Worm (Caenorhabditis elegans) whole organism, early embryonic: ENCODE measurements around the gene C53A3.3.

ENCODE experiments used
- F13C5.2 ChIP-seq: sonication (generic microtip); optimal IDR thresholded peaks from 2 replicates; lab custom pipeline; 2017; ENCODE audit warnings: mild to moderate bottlenecking, missing genetic modification characterization, inconsistent platforms, missing compliant biosample characterization
- ama-1 ChIP-seq: fragments of 150-350 bp; optimal IDR thresholded peaks from 2 replicates; lab custom pipeline; 2014
- ceh-36 ChIP-seq: sonication (generic microtip); optimal IDR thresholded peaks from 2 replicates; lab custom pipeline; 2016; ENCODE audit warnings: missing genetic modification characterization, inconsistent platforms, missing compliant biosample characterization
- ets-7 ChIP-seq: sonication (generic microtip); optimal IDR thresholded peaks from 2 replicates; lab custom pipeline; 2016; ENCODE audit warnings: missing genotype, missing genetic modification characterization, missing compliant biosample characterization
- flt-1 ChIP-seq: fragments of 200-800 bp; sonication (Bioruptor generic); IDR thresholded peaks from 2 replicates; pipeline ENCODE4 v1.3.6; 2022; ENCODE audit warnings: missing genetic modification characterization, missing compliant biosample characterization
- hmbx-1 ChIP-seq: sonication (generic microtip); optimal IDR thresholded peaks from 2 replicates; lab custom pipeline; 2016; ENCODE audit warnings: mild to moderate bottlenecking, missing genetic modification characterization, missing compliant biosample characterization
- hmg-4 ChIP-seq: fragments of 200-800 bp; sonication (Bioruptor generic); optimal IDR thresholded peaks from 2 replicates; lab custom pipeline; 2018; ENCODE audit warnings: mild to moderate bottlenecking, missing genetic modification characterization, missing compliant biosample characterization
- pes-1 ChIP-seq: fragments of 200-800 bp; sonication (Bioruptor generic); IDR thresholded peaks from 2 replicates; pipeline ENCODE4 v1.3.6; 2022; ENCODE audit warnings: missing genetic modification reagents, missing genetic modification characterization, missing compliant biosample characterization
- scrt-1 ChIP-seq: fragments of 200-800 bp; sonication (Bioruptor generic); IDR thresholded peaks from 2 replicates; pipeline ENCODE4 v1.3.6; 2022; ENCODE audit warnings: missing genetic modification characterization, missing compliant biosample characterization
- sea-1 ChIP-seq: fragments of 200-800 bp; sonication (Bioruptor generic); conservative IDR thresholded peaks from 2 replicates; pipeline ENCODE4 v1.3.6; 2022; ENCODE audit warnings: missing genetic modification characterization, missing compliant biosample characterization
- tra-4 ChIP-seq: sonication (generic microtip); optimal IDR thresholded peaks from 2 replicates; lab custom pipeline; 2017; ENCODE audit warnings: missing genetic modification characterization, missing compliant biosample characterization

- no peak for TF ChIP-seq ama-1 (lab: Kevin White, UChicago)
- TF ChIP-seq ets-7 (tag; lab: Kevin White, UChicago), result no peak
- TF ChIP-seq hmg-4 (GFP tag; lab: Kevin White, UChicago), result no peak
- TF ChIP-seq hmbx-1 (tag; lab: Kevin White, UChicago), result no peak
- TF ChIP-seq flt-1 (GFP tag; lab: Robert Waterston, UW), result no peak
- no peak for TF ChIP-seq F13C5.2
- no peak for TF ChIP-seq sea-1 (GFP tag; lab: Robert Waterston, UW)
- no peak for TF ChIP-seq pes-1 (GFP tag; lab: Robert Waterston, UW)
- no peak for TF ChIP-seq ceh-36 (tag; lab: Kevin White, UChicago)
- no peak for TF ChIP-seq scrt-1 (GFP tag; lab: Robert Waterston, UW)
- no peak for TF ChIP-seq tra-4
Measured at ce11 chrV:5779984-5780383, 23.7 kb downstream of the C53A3.3 start.
